Fruit fly (Drosophila melanogaster): ENCODE measurements around the gene CG16711.

CG16711 gene

DNA sequence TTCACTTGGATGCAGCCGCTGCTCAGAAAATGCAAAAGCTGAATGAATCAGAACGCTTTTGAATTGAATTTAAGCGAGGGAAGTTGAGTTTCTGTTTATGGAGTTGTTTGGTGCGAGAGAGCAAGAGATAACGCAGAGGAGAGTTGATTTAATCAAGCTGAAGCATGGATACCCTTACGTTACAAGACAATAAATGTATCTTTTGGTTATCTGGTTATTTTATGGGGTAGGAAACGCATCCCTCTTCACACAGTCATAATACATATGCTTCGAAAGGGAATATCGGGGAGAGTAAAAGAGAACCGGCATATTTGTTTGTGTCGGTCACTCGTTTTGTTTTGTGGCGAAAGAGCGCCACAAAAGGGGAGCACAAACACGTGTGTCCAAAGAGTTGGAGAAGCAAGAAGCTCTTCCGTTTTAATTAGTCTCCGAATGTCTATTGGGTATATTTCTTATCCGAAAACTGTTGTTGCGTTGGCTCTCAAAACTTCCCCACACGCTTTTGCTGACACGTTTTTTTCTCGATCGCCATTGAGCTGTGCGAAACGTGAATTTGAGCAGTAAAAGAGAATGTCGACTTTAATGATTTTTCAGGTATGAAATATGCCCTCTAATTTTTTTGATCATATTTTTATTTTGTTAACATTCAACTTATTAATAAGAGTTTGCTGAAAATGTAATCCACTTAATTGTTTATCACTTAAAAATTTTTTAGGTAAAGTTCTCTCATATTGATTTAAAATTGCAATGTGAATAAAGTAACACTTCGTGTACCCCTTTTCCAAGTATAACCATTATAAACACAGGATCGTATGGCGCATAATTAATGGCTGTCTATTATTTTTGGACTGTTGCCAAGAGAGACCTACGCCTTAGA is 7.2 kb upstream of the CG16711 start, which contains the start of gene Prps (continued):
- TF ChIP-seq br (GFP tag; optimal IDR thresholded peaks at IDR 0.05) (peak; percentile 91), h (GFP tag; optimal IDR thresholded peaks at IDR 0.05) (peak; percentile 92), sage (GFP tag; optimal IDR thresholded peaks at IDR 0.05) (peak; percentile 78), Abd-B (GFP tag; optimal IDR thresholded peaks at IDR 0.05) (no peak)

- TF ChIP-seq jim (GFP tag; optimal IDR thresholded peaks at IDR 0.05) (no peak), Dif (GFP tag; optimal IDR thresholded peaks at IDR 0.05; ENCODE audit: partially characterized antibody) (no peak), tai (GFP tag; optimal IDR thresholded peaks at IDR 0.05) (no peak), sage (GFP tag; optimal IDR thresholded peaks at IDR 0.05) (no peak), CrebA (GFP tag; optimal IDR thresholded peaks at IDR 0.05; ENCODE audit: borderline replicate concordance) (no peak), h (GFP tag; optimal IDR thresholded peaks at IDR 0.05) (no peak), dmrt93B (GFP tag; optimal IDR thresholded peaks at IDR 0.05) (no peak), Hnf4 (GFP tag; optimal IDR thresholded peaks at IDR 0.05) (no peak), Abd-B (GFP tag; optimal IDR thresholded peaks at IDR 0.05) (no peak), Hr78 (GFP tag; optimal IDR thresholded peaks at IDR 0.05) (no peak), rgr (GFP tag; optimal IDR thresholded peaks at IDR 0.05) (no peak)
Measured at dm6 chr3L:9697527-9697883, 6.6 kb upstream of the CG16711 start.

DNA sequence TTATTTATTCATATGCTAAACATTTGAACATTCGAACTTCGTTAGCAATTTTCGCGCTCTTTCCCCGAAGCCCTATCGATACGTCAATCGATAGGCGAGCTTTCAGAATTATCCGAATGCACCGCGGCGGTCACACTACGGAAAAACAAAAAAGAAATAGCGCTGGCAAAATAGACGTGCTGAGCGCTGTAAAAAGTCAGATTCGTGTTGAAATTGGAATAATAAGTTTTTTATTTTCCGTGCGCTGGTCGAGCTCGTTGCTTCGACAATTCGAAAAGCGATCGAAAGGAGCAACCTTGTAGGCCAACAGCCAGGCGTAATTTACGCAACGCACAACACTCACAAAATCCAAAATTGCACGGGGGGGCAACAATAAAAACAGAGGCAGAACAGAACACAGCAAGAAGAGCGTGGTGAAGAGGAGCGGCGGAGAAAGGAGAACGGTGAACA is 5.9 kb upstream of the CG16711 start, which contains the start of gene Ubc4:
Gene Ubc4, plus strand, starts transcription at position 144 of the 450 bp plus-strand sequence.
- TF ChIP-seq Jra (GFP tag; optimal IDR thresholded peaks at IDR 0.05) (no peak), woc (GFP tag; optimal IDR thresholded peaks at IDR 0.05) (no peak), Sp1 (GFP tag; optimal IDR thresholded peaks at IDR 0.05) (peak; percentile 45), tai (GFP tag; optimal IDR thresholded peaks at IDR 0.05) (no peak), Myc (optimal IDR thresholded peaks at IDR 0.05) (no peak), sv (GFP tag; optimal IDR thresholded peaks at IDR 0.05) (no peak), N (GFP tag; optimal IDR thresholded peaks at IDR 0.05) (no peak), brk (GFP tag; optimal IDR thresholded peaks at IDR 0.05) (no peak), CG32264 (GFP tag; optimal IDR thresholded peaks at IDR 0.05) (no peak), rgr (GFP tag; optimal IDR thresholded peaks at IDR 0.05) (peak; percentile 64), jim (GFP tag; optimal IDR thresholded peaks at IDR 0.05) (no peak), Mio (GFP tag; optimal IDR thresholded peaks at IDR 0.05) (no peak), pan (optimal IDR thresholded peaks at IDR 0.05) (no peak), sage (GFP tag; optimal IDR thresholded peaks at IDR 0.05) (no peak), dl (GFP tag; optimal IDR thresholded peaks at IDR 0.05; ENCODE audit: insufficient read depth in 1 of 2, partially characterized antibody in 2 of 2) (no peak), Dif (GFP tag; optimal IDR thresholded peaks at IDR 0.05; ENCODE audit: partially characterized antibody) (no peak), CG9705 (GFP tag; optimal IDR thresholded peaks at IDR 0.05) (no peak), Hr83 (GFP tag; optimal IDR thresholded peaks at IDR 0.05; ENCODE audit: poor library complexity, severe bottlenecking) (peak; percentile 7), h (GFP tag; optimal IDR thresholded peaks at IDR 0.05) (peak; percentile 47), GATAd (GFP tag; optimal IDR thresholded peaks at IDR 0.05) (no peak), foxo (GFP tag; optimal IDR thresholded peaks at IDR 0.05) (no peak), OdsH (GFP tag; optimal IDR thresholded peaks at IDR 0.05) (peak; percentile 14), Hnf4 (GFP tag; optimal IDR thresholded peaks at IDR 0.05) (no peak), Vsx2 (GFP tag; optimal IDR thresholded peaks at IDR 0.05; ENCODE audit: partially characterized antibody) (no peak), psq (GFP tag; optimal IDR thresholded peaks at IDR 0.05) (peak; percentile 87), CrebA (GFP tag; optimal IDR thresholded peaks at IDR 0.05; ENCODE audit: borderline replicate concordance) (no peak), dsf (GFP tag; optimal IDR thresholded peaks at IDR 0.05; ENCODE audit: borderline replicate concordance) (no peak), lola (GFP tag; optimal IDR thresholded peaks at IDR 0.05) (no peak), usp (GFP tag; optimal IDR thresholded peaks at IDR 0.05) (no peak), Hr78 (GFP tag; optimal IDR thresholded peaks at IDR 0.05) (no peak), Abd-B (GFP tag; optimal IDR thresholded peaks at IDR 0.05) (no peak), fru (GFP tag; optimal IDR thresholded peaks at IDR 0.05) (peak; percentile 30), Dfd (GFP tag; optimal IDR thresholded peaks at IDR 0.05) (no peak), ey (GFP tag; optimal IDR thresholded peaks at IDR 0.05) (peak; percentile 13), Rel (GFP tag; optimal IDR thresholded peaks at IDR 0.05) (no peak), Rel (tag; optimal IDR thresholded peaks at IDR 0.05) (peak; percentile 33), dmrt93B (GFP tag; optimal IDR thresholded peaks at IDR 0.05) (no peak), HLH106 (tag; optimal IDR thresholded peaks at IDR 0.05) (peak; percentile 30), br (GFP tag; optimal IDR thresholded peaks at IDR 0.05) (peak; percentile 22)
